Fruit fly (Drosophila melanogaster): ENCODE data around the gene CG5885.

CG5885 gene

dm6 chr2L:9947265-9947664 is 29.1 kb upstream of the CG5885 start, which contains the start of gene CG5853:
TSS of gene CG5853 (minus strand) at chr2L:9947648.
- TF ChIP-seq CG8478 (optimal IDR thresholded peaks at IDR 0.05) (no peak), psq (optimal IDR thresholded peaks at IDR 0.05) (no peak), pan (optimal IDR thresholded peaks at IDR 0.05) (no peak), EcR (GFP tag; optimal IDR thresholded peaks at IDR 0.05) (no peak), usp (GFP tag; optimal IDR thresholded peaks at IDR 0.05) (no peak), Dll (optimal IDR thresholded peaks at IDR 0.05) (no peak)

dm6 chr2L:9946051-9946450 is 27.9 kb upstream of the CG5885 start:
- TF ChIP-seq EcR (GFP tag; optimal IDR thresholded peaks at IDR 0.05) (no peak), psq (optimal IDR thresholded peaks at IDR 0.05) (no peak)

- no peak for TF ChIP-seq usp (GFP tag; optimal IDR thresholded peaks at IDR 0.05)
- no peak for TF ChIP-seq EcR (GFP tag; optimal IDR thresholded peaks at IDR 0.05)
- TF ChIP-seq psq (optimal IDR thresholded peaks at IDR 0.05) = no peak
- no peak for TF ChIP-seq Dll (optimal IDR thresholded peaks at IDR 0.05)
- TF ChIP-seq pan (optimal IDR thresholded peaks at IDR 0.05) = no peak
- TF ChIP-seq CG8478 (optimal IDR thresholded peaks at IDR 0.05) = no peak
Observed at dm6 chr2L:9945086-9945485, 27.0 kb upstream of the CG5885 start.

- TF ChIP-seq pan (optimal IDR thresholded peaks at IDR 0.05) (no peak), EcR (GFP tag; optimal IDR thresholded peaks at IDR 0.05) (no peak), Dll (optimal IDR thresholded peaks at IDR 0.05) (no peak), usp (GFP tag; optimal IDR thresholded peaks at IDR 0.05) (no peak), CG8478 (optimal IDR thresholded peaks at IDR 0.05) (no peak), psq (optimal IDR thresholded peaks at IDR 0.05) (no peak)
Observed at dm6 chr2L:9943521-9943920, 25.4 kb upstream of the CG5885 start.

dm6 chr2L:9938631-9939256 is 20.6 kb upstream of the CG5885 start, which contains the start of the genes Datp and CG4619:
TSS of gene Datp (minus strand) at chr2L:9938790.
TSS of gene CG4619 (plus strand) at chr2L:9938863.
- no peak for TF ChIP-seq EcR (GFP tag; optimal IDR thresholded peaks at IDR 0.05)
- TF ChIP-seq CG8478 (optimal IDR thresholded peaks at IDR 0.05) = no peak
- TF ChIP-seq usp (GFP tag; optimal IDR thresholded peaks at IDR 0.05) = no peak
- no peak for TF ChIP-seq Dll (optimal IDR thresholded peaks at IDR 0.05)
- no peak for TF ChIP-seq psq (optimal IDR thresholded peaks at IDR 0.05)
- no peak for TF ChIP-seq pan (optimal IDR thresholded peaks at IDR 0.05)

- TF ChIP-seq EcR (GFP tag; optimal IDR thresholded peaks at IDR 0.05) (no peak), Dll (optimal IDR thresholded peaks at IDR 0.05) (no peak), pan (optimal IDR thresholded peaks at IDR 0.05) (no peak), CG8478 (optimal IDR thresholded peaks at IDR 0.05) (no peak), usp (GFP tag; optimal IDR thresholded peaks at IDR 0.05) (no peak), psq (optimal IDR thresholded peaks at IDR 0.05) (no peak)
Observed at dm6 chr2L:9937908-9938307, 19.8 kb upstream of the CG5885 start, which contains the start of gene Arglu1. TSS of gene Arglu1 (minus strand) at chr2L:9938134.

- TF ChIP-seq pan (optimal IDR thresholded peaks at IDR 0.05) (no peak), psq (optimal IDR thresholded peaks at IDR 0.05) (no peak), usp (GFP tag; optimal IDR thresholded peaks at IDR 0.05) (no peak), Dll (optimal IDR thresholded peaks at IDR 0.05) (no peak), CG8478 (optimal IDR thresholded peaks at IDR 0.05) (no peak), EcR (GFP tag; optimal IDR thresholded peaks at IDR 0.05) (no peak)
Observed at dm6 chr2L:9933063-9933462, 14.9 kb upstream of the CG5885 start, which contains the start of gene Cpr30F. TSS of gene Cpr30F (minus strand) at chr2L:9933163.

- TF ChIP-seq psq (optimal IDR thresholded peaks at IDR 0.05) (no peak), pan (optimal IDR thresholded peaks at IDR 0.05) (no peak), CG8478 (optimal IDR thresholded peaks at IDR 0.05) (no peak), Dll (optimal IDR thresholded peaks at IDR 0.05) (no peak), usp (GFP tag; optimal IDR thresholded peaks at IDR 0.05) (no peak), EcR (GFP tag; optimal IDR thresholded peaks at IDR 0.05) (no peak)
Observed at dm6 chr2L:9930280-9930679, 12.2 kb upstream of the CG5885 start, which contains the start of gene CG42367. TSS of gene CG42367 (plus strand) at chr2L:9930580.

dm6 chr2L:9924765-9925164 is 6.6 kb upstream of the CG5885 start, which contains the start of the genes TbCMF46 and CG42366:
TSS of gene TbCMF46 (minus strand) at chr2L:9924865.
TSS of gene CG42366 (plus strand) at chr2L:9925161.
- TF ChIP-seq CG8478 (optimal IDR thresholded peaks at IDR 0.05) (no peak), usp (GFP tag; optimal IDR thresholded peaks at IDR 0.05) (no peak), Dll (optimal IDR thresholded peaks at IDR 0.05) (no peak), psq (optimal IDR thresholded peaks at IDR 0.05) (no peak), pan (optimal IDR thresholded peaks at IDR 0.05) (no peak), EcR (GFP tag; optimal IDR thresholded peaks at IDR 0.05) (no peak)

- TF ChIP-seq pan (optimal IDR thresholded peaks at IDR 0.05) (no peak), psq (optimal IDR thresholded peaks at IDR 0.05) (no peak), EcR (GFP tag; optimal IDR thresholded peaks at IDR 0.05) (no peak), Dll (optimal IDR thresholded peaks at IDR 0.05) (no peak), usp (GFP tag; optimal IDR thresholded peaks at IDR 0.05) (no peak), CG8478 (optimal IDR thresholded peaks at IDR 0.05) (no peak)
Observed at dm6 chr2L:9921401-9921800, 3.3 kb upstream of the CG5885 start, which contains the start of gene CG4592. TSS of gene CG4592 (plus strand) at chr2L:9921633.

- TF ChIP-seq psq (optimal IDR thresholded peaks at IDR 0.05) (no peak), EcR (GFP tag; optimal IDR thresholded peaks at IDR 0.05) (no peak), CG8478 (optimal IDR thresholded peaks at IDR 0.05) (no peak), usp (GFP tag; optimal IDR thresholded peaks at IDR 0.05) (no peak), Dll (optimal IDR thresholded peaks at IDR 0.05) (no peak), pan (optimal IDR thresholded peaks at IDR 0.05) (no peak)
Observed at dm6 chr2L:9919949-9920348, 1.8 kb upstream of the CG5885 start, which contains the start of gene CG4594. TSS of gene CG4594 (plus strand) at chr2L:9920160.

dm6 chr2L:9919218-9919617 is 1.1 kb upstream of the CG5885 start:
- TF ChIP-seq CG8478 (optimal IDR thresholded peaks at IDR 0.05) = no peak
- TF ChIP-seq pan (optimal IDR thresholded peaks at IDR 0.05) = no peak
- no peak for TF ChIP-seq EcR (GFP tag; optimal IDR thresholded peaks at IDR 0.05)
- no peak for TF ChIP-seq psq (optimal IDR thresholded peaks at IDR 0.05)
- no peak for TF ChIP-seq usp (GFP tag; optimal IDR thresholded peaks at IDR 0.05)
- TF ChIP-seq Dll (optimal IDR thresholded peaks at IDR 0.05) = no peak

Data from whole organism.